Worm (Caenorhabditis elegans): ENCODE results near the gene npax-2.

The npax-2 gene

DNA sequence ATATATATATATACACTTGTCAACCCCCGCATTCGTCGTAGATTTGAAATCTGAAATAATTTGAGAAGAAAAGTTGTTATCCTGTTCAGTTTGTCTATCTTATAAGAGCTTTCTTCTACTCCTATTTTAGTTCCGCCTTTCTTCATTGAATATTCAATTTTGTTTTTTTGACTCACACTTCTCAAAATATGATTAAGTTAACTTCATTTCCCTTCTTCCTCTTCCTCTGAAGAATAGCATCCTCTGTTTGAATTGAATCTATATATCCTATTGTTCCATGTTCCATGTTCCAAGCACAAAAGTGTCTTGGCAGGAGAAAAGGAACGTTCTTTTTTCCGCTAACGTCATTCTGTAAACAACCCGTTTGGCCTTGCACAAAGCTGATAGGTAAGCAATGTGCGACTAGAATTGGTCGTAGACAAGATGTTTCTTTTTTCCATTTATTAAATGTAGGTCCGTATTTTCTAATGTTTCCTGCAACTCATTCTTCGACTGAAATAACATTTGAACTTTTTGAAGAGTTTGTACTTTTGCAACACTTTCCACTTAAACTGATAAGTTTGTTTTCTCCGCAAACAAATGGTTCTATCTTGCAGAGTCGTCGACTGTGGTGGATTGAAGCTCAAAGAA lies 42.1 kb upstream of the npax-2 start, which contains the start of gene gap-1:
Gene gap-1 (plus strand): TSS at position 580 of the 630 bp plus-strand sequence.
- TF ChIP-seq nhr-25 (tag; optimal IDR thresholded peaks at IDR 0.05; ENCODE audit: borderline replicate concordance, insufficient read depth) (no peak), mxl-2 (GFP tag; conservative IDR thresholded peaks at IDR 0.05) (no peak), ceh-32 (tag; optimal IDR thresholded peaks at IDR 0.05; ENCODE audit: poor library complexity) (peak; percentile 38), madf-9 (GFP tag; conservative IDR thresholded peaks at IDR 0.05) (no peak), lin-38 (GFP tag; IDR thresholded peaks at IDR 0.05) (no peak), nhr-6 (tag; optimal IDR thresholded peaks at IDR 0.05) (no peak), unc-62 (GFP tag; optimal IDR thresholded peaks at IDR 0.05 in 1 of 2) (peak in 1 of 2 experiments; percentile 64), unc-62 (tag; optimal IDR thresholded peaks at IDR 0.05) (no peak), fkh-10 (GFP tag; optimal IDR thresholded peaks at IDR 0.05) (peak; percentile 88), ces-1 (GFP tag; optimal IDR thresholded peaks at IDR 0.05) (peak; percentile 92), T20F7.1 (GFP tag; optimal IDR thresholded peaks at IDR 0.05) (no peak), attf-4 (tag; optimal IDR thresholded peaks at IDR 0.05) (no peak), cey-2 (tag; optimal IDR thresholded peaks at IDR 0.05; ENCODE audit: borderline replicate concordance, insufficient read depth) (no peak), ctbp-1 (GFP tag; IDR thresholded peaks at IDR 0.05) (no peak), dmd-8 (GFP tag; IDR thresholded peaks at IDR 0.05) (no peak), sdz-12 (GFP tag; optimal IDR thresholded peaks at IDR 0.05) (no peak), rbr-2 (tag; optimal IDR thresholded peaks at IDR 0.05) (peak; percentile 24), nhr-76 (tag; optimal IDR thresholded peaks at IDR 0.05) (no peak), dmd-9 (GFP tag; IDR thresholded peaks at IDR 0.05) (no peak), pqm-1 (tag; optimal IDR thresholded peaks at IDR 0.05) (no peak), nhr-10 (tag; optimal IDR thresholded peaks at IDR 0.05) (no peak), fos-1 (tag; optimal IDR thresholded peaks at IDR 0.05) (no peak), nhr-111 (GFP tag; optimal IDR thresholded peaks at IDR 0.05) (no peak), arid-1 (GFP tag; conservative IDR thresholded peaks at IDR 0.05) (no peak), mep-1 (tag; optimal IDR thresholded peaks at IDR 0.05) (no peak), egl-43 (GFP tag; IDR thresholded peaks at IDR 0.05) (no peak), daf-8 (GFP tag; IDR thresholded peaks at IDR 0.05) (no peak), lin-29 (GFP tag; IDR thresholded peaks at IDR 0.05) (no peak), unc-39 (tag; optimal IDR thresholded peaks at IDR 0.05) (no peak), hmg-1.1 (GFP tag; IDR thresholded peaks at IDR 0.05) (no peak), aly-2 (tag; optimal IDR thresholded peaks at IDR 0.05) (no peak), ceh-20 (GFP tag; IDR thresholded peaks at IDR 0.05) (no peak), ceh-44 (GFP tag; IDR thresholded peaks at IDR 0.05) (no peak), madf-5 (GFP tag; IDR thresholded peaks at IDR 0.05) (no peak), saeg-2 (GFP tag; IDR thresholded peaks at IDR 0.05) (no peak), zip-11 (GFP tag; IDR thresholded peaks at IDR 0.05) (no peak), lin-15B (tag; optimal IDR thresholded peaks at IDR 0.05) (no peak), mdl-1 (tag; optimal IDR thresholded peaks at IDR 0.05) (no peak), F37D6.2 (tag; optimal IDR thresholded peaks at IDR 0.05) (no peak), T26A8.4 (GFP tag; IDR thresholded peaks at IDR 0.05) (no peak), lin-39 (tag; optimal IDR thresholded peaks at IDR 0.05) (no peak), nhr-11 (tag; optimal IDR thresholded peaks at IDR 0.05) (no peak), nhr-41 (GFP tag; IDR thresholded peaks at IDR 0.05) (no peak), lim-7 (GFP tag; IDR thresholded peaks at IDR 0.05) (no peak), vab-7 (GFP tag; IDR thresholded peaks at IDR 0.05) (no peak), hlh-11 (tag; optimal IDR thresholded peaks at IDR 0.05) (no peak)

Measured in whole organism, L4 larva.